Worm (Caenorhabditis elegans) whole organism, midembryonic: ENCODE measurements around the gene F44D12.6.

Source experiments
- T22C8.4 ChIP-seq: fragments of 200-800 bp; sonication (Bioruptor generic); IDR thresholded peaks from 2 replicates; pipeline ENCODE4 v1.3.6; 2022; ENCODE audit warnings: missing genetic modification characterization, missing compliant biosample characterization
- cog-1 ChIP-seq: sonication (generic microtip); optimal IDR thresholded peaks from 2 replicates; lab custom pipeline; 2016; ENCODE audit warnings: missing genetic modification characterization, missing compliant biosample characterization
- flt-1 ChIP-seq: fragments of 200-800 bp; sonication (Bioruptor generic); IDR thresholded peaks from 2 replicates; pipeline ENCODE4 v1.3.6; 2022; ENCODE audit warnings: missing genetic modification characterization, missing compliant biosample characterization
- klf-2 ChIP-seq: fragments of 200-800 bp; sonication (Bioruptor generic); conservative IDR thresholded peaks from 2 replicates; pipeline ENCODE4 v1.3.6; 2022; ENCODE audit warnings: missing genetic modification reagents, missing genetic modification characterization, missing compliant biosample characterization
- med-1 ChIP-seq: sonication (generic microtip); optimal IDR thresholded peaks from 2 replicates; lab custom pipeline; 2017; ENCODE audit warnings: missing genetic modification characterization, mild to moderate bottlenecking, missing compliant biosample characterization, antibody characterized with exemption, missing genetic modification reagents; ENCODE audit not compliant: insufficient read depth
- ref-1 ChIP-seq: fragments of 200-800 bp; sonication (Bioruptor generic); conservative IDR thresholded peaks from 2 replicates; pipeline ENCODE4 v1.3.6; 2022; ENCODE audit warnings: missing genetic modification reagents, missing genetic modification characterization, missing compliant biosample characterization
- tab-1 ChIP-seq: fragments of 200-800 bp; sonication (Bioruptor generic); IDR thresholded peaks from 2 replicates; pipeline ENCODE4 v1.3.6; 2022; ENCODE audit warnings: missing genetic modification characterization, missing compliant biosample characterization
- ztf-23 ChIP-seq: fragments of 200-800 bp; sonication (Bioruptor generic); IDR thresholded peaks from 2 replicates; pipeline ENCODE4 v1.3.6; 2022; ENCODE audit warnings: missing genetic modification reagents, missing genetic modification characterization, missing compliant biosample characterization
- ztf-29 ChIP-seq: fragments of 200-800 bp; sonication (Bioruptor generic); IDR thresholded peaks from 2 replicates; pipeline ENCODE4 v1.3.6; 2022; ENCODE audit warnings: missing genetic modification reagents, missing genetic modification characterization, missing compliant biosample characterization

F44D12.6 gene

ce11 chrIV:10062728-10063127 lies 29.6 kb downstream of the F44D12.6 start, which contains the start of gene ipla-7:
Gene ipla-7 (minus strand): TSS chrIV:10062849.
- TF ChIP-seq tab-1 (GFP tag; lab: Robert Waterston, UW), result no peak

- no peak for TF ChIP-seq klf-2 (GFP tag; lab: Robert Waterston, UW)
- no peak for TF ChIP-seq tab-1 (GFP tag; lab: Robert Waterston, UW)
- TF ChIP-seq med-1 (GFP tag; lab: Kevin White, UChicago), result no peak
- TF ChIP-seq flt-1, result no peak
- no peak for TF ChIP-seq ref-1
- no peak for TF ChIP-seq cog-1 (tag; lab: Kevin White, UChicago)
- TF ChIP-seq T22C8.4, result no peak
- no peak for TF ChIP-seq ztf-23 (GFP tag; lab: Robert Waterston, UW)
- TF ChIP-seq ztf-29 (GFP tag; lab: Robert Waterston, UW), result no peak
Measured at ce11 chrIV:10063941-10064340, 30.8 kb downstream of the F44D12.6 start.

- TF ChIP-seq ztf-23 (GFP tag; lab: Robert Waterston, UW), result no peak
- TF ChIP-seq med-1 (GFP tag; lab: Kevin White, UChicago), result no peak
- no peak for TF ChIP-seq klf-2 (GFP tag; lab: Robert Waterston, UW)
Measured at ce11 chrIV:10065159-10065558, 32.0 kb downstream of the F44D12.6 start.

- TF ChIP-seq cog-1 (tag; lab: Kevin White, UChicago) (no peak), tab-1 (GFP tag; lab: Robert Waterston, UW) (no peak), flt-1 (no peak), ztf-29 (GFP tag; lab: Robert Waterston, UW) (no peak), ztf-23 (GFP tag; lab: Robert Waterston, UW) (no peak), klf-2 (GFP tag; lab: Robert Waterston, UW) (no peak), ref-1 (no peak), T22C8.4 (no peak), med-1 (GFP tag; lab: Kevin White, UChicago) (no peak)
Measured at ce11 chrIV:10066456-10066855, 33.3 kb downstream of the F44D12.6 start.

- TF ChIP-seq flt-1, result no peak
- TF ChIP-seq tab-1 (GFP tag; lab: Robert Waterston, UW), result no peak
- no peak for TF ChIP-seq ztf-23 (GFP tag; lab: Robert Waterston, UW)
- TF ChIP-seq cog-1 (tag; lab: Kevin White, UChicago), result no peak
- no peak for TF ChIP-seq klf-2 (GFP tag; lab: Robert Waterston, UW)
- TF ChIP-seq med-1 (GFP tag; lab: Kevin White, UChicago), result no peak
- no peak for TF ChIP-seq ref-1
- TF ChIP-seq ztf-29 (GFP tag; lab: Robert Waterston, UW), result no peak
- TF ChIP-seq T22C8.4, result no peak
Measured at ce11 chrIV:10067541-10067940, 34.4 kb downstream of the F44D12.6 start, which contains the start of gene cwn-2. Gene cwn-2 (plus strand): TSS chrIV:10067816.

ce11 chrIV:10068266-10068665 lies 35.1 kb downstream of the F44D12.6 start:
- no peak for TF ChIP-seq med-1 (GFP tag; lab: Kevin White, UChicago)
- TF ChIP-seq ztf-23 (GFP tag; lab: Robert Waterston, UW), result no peak
- no peak for TF ChIP-seq cog-1 (tag; lab: Kevin White, UChicago)
- no peak for TF ChIP-seq klf-2 (GFP tag; lab: Robert Waterston, UW)
- no peak for TF ChIP-seq tab-1 (GFP tag; lab: Robert Waterston, UW)
- no peak for TF ChIP-seq flt-1
- TF ChIP-seq T22C8.4, result no peak
- no peak for TF ChIP-seq ztf-29 (GFP tag; lab: Robert Waterston, UW)
- no peak for TF ChIP-seq ref-1

ce11 chrIV:10072527-10072926 lies 39.4 kb downstream of the F44D12.6 start, which contains the start of gene W01B6.3:
Gene W01B6.3 (minus strand): TSS chrIV:10072627.
- no peak for TF ChIP-seq flt-1
- TF ChIP-seq med-1 (GFP tag; lab: Kevin White, UChicago), result no peak
- TF ChIP-seq ztf-23 (GFP tag; lab: Robert Waterston, UW), result no peak
- TF ChIP-seq T22C8.4, result no peak
- TF ChIP-seq ref-1, result no peak

- TF ChIP-seq med-1 (GFP tag; lab: Kevin White, UChicago) (no peak), T22C8.4 (no peak), ref-1 (no peak), flt-1 (no peak), tab-1 (GFP tag; lab: Robert Waterston, UW) (no peak), klf-2 (GFP tag; lab: Robert Waterston, UW) (no peak), ztf-23 (GFP tag; lab: Robert Waterston, UW) (no peak), ztf-29 (GFP tag; lab: Robert Waterston, UW) (no peak), cog-1 (tag; lab: Kevin White, UChicago) (no peak)
Measured at ce11 chrIV:10075034-10075510, 41.9 kb downstream of the F44D12.6 start, which contains the start of the genes ttbk-4 and W01B6.4. Gene ttbk-4 (minus strand): TSS chrIV:10075134. Gene W01B6.4 (plus strand): TSS chrIV:10075460.

- TF ChIP-seq cog-1 (tag; lab: Kevin White, UChicago) (no peak), klf-2 (GFP tag; lab: Robert Waterston, UW) (no peak), med-1 (GFP tag; lab: Kevin White, UChicago) (no peak), T22C8.4 (no peak), ref-1 (no peak), ztf-23 (GFP tag; lab: Robert Waterston, UW) (no peak), ztf-29 (GFP tag; lab: Robert Waterston, UW) (no peak)
Measured at ce11 chrIV:10075899-10076298, 42.7 kb downstream of the F44D12.6 start, which contains the start of gene W01B6.5. Gene W01B6.5 (plus strand): TSS chrIV:10076199.

- TF ChIP-seq T22C8.4, result no peak
- TF ChIP-seq tab-1 (GFP tag; lab: Robert Waterston, UW), result no peak
- no peak for TF ChIP-seq cog-1 (tag; lab: Kevin White, UChicago)
- TF ChIP-seq ref-1, result no peak
- no peak for TF ChIP-seq klf-2 (GFP tag; lab: Robert Waterston, UW)
- TF ChIP-seq ztf-29 (GFP tag; lab: Robert Waterston, UW), result no peak
- TF ChIP-seq flt-1, result no peak
- TF ChIP-seq med-1 (GFP tag; lab: Kevin White, UChicago), result no peak
- no peak for TF ChIP-seq ztf-23 (GFP tag; lab: Robert Waterston, UW)
Measured at ce11 chrIV:10078003-10078402, 44.9 kb downstream of the F44D12.6 start.
